Fruit fly (Drosophila melanogaster) whole organism, prepupa: Measurements from ENCODE around the gene mRpS23.

ENCODE experiments used
- Blimp-1 ChIP-seq: fragments of 200-800 bp; sonication (Bioruptor generic); optimal IDR thresholded peaks from 3 replicates; lab custom pipeline; 2017; ENCODE audit warnings: missing biosample characterization, missing genetic modification characterization, mild to moderate bottlenecking, moderate library complexity, missing genetic modification reagents
- CG10631 ChIP-seq: fragments of 200-800 bp; sonication (Bioruptor generic); optimal IDR thresholded peaks from 2 replicates; lab custom pipeline; 2016; ENCODE audit warnings: missing biosample characterization, missing genetic modification characterization
- CG10669 ChIP-seq: fragments of 200-800 bp; sonication (Bioruptor generic); optimal IDR thresholded peaks from 3 replicates; lab custom pipeline; 2018; ENCODE audit warnings: missing biosample characterization, mild to moderate bottlenecking, missing genetic modification characterization, moderate library complexity
- CG11762 ChIP-seq: fragments of 200-800 bp; sonication (Bioruptor generic); optimal IDR thresholded peaks from 3 replicates; lab custom pipeline; 2016; ENCODE audit warnings: missing biosample characterization, missing genetic modification characterization; ENCODE audit not compliant: insufficient read depth
- CG15336 ChIP-seq: fragments of 200-800 bp; sonication (Bioruptor generic); IDR thresholded peaks from 2 replicates; pipeline ENCODE4 v1.3.6; 2022; ENCODE audit warnings: missing biosample characterization, missing genetic modification characterization
- CG1621 ChIP-seq: fragments of 200-800 bp; sonication (Bioruptor generic); optimal IDR thresholded peaks from 3 replicates; lab custom pipeline; 2018; ENCODE audit warnings: missing biosample characterization, mild to moderate bottlenecking, missing genetic modification characterization
- CG3032 ChIP-seq: fragments of 200-800 bp; optimal IDR thresholded peaks from 2 replicates; lab custom pipeline; 2019; ENCODE audit warnings: missing biosample characterization, mild to moderate bottlenecking, missing genetic modification characterization, moderate library complexity
- CG31627 ChIP-seq: fragments of 200-800 bp; sonication (Bioruptor generic); optimal IDR thresholded peaks from 3 replicates; lab custom pipeline; 2016; ENCODE audit warnings: missing biosample characterization, missing genetic modification characterization
- CG32006 ChIP-seq: fragments of 200-800 bp; sonication (Bioruptor generic); optimal IDR thresholded peaks from 3 replicates; lab custom pipeline; 2017; ENCODE audit warnings: missing biosample characterization, mild to moderate bottlenecking, missing genetic modification characterization
- CG34406 ChIP-seq: fragments of 200-800 bp; sonication (Bioruptor generic); optimal IDR thresholded peaks from 3 replicates; lab custom pipeline; 2016; ENCODE audit warnings: missing biosample characterization, missing genetic modification characterization
- CG4318 ChIP-seq: fragments of 200-800 bp; sonication (Bioruptor generic); optimal IDR thresholded peaks from 3 replicates; lab custom pipeline; 2017; ENCODE audit warnings: missing biosample characterization, mild to moderate bottlenecking, missing genetic modification characterization
- CG6163 ChIP-seq: fragments of 200-800 bp; sonication (Bioruptor generic); IDR thresholded peaks from 3 replicates; pipeline ENCODE4 v1.3.6; 2022; ENCODE audit warnings: missing biosample characterization, missing genetic modification characterization
- CG7368 ChIP-seq: fragments of 200-800 bp; sonication (Bioruptor generic); optimal IDR thresholded peaks from 3 replicates; lab custom pipeline; 2016; ENCODE audit warnings: missing biosample characterization, missing genetic modification characterization
- CG8319 ChIP-seq: fragments of 200-800 bp; sonication (Bioruptor generic); optimal IDR thresholded peaks from 3 replicates; lab custom pipeline; 2016; ENCODE audit warnings: missing biosample characterization, missing genetic modification characterization
- CG8632 ChIP-seq: fragments of 200-800 bp; sonication (Bioruptor generic); optimal IDR thresholded peaks from 3 replicates; lab custom pipeline; 2016; ENCODE audit warnings: missing biosample characterization, missing genetic modification characterization
- Eip75B ChIP-seq: fragments of 200-800 bp; sonication (Bioruptor generic); optimal IDR thresholded peaks from 3 replicates; lab custom pipeline; 2016; ENCODE audit warnings: missing biosample characterization, missing genetic modification characterization
- Ets21C ChIP-seq: fragments of 200-800 bp; sonication (Bioruptor generic); optimal IDR thresholded peaks from 3 replicates; lab custom pipeline; 2016; ENCODE audit warnings: missing biosample characterization, missing genetic modification characterization
- Ets96B ChIP-seq: fragments of 200-800 bp; optimal IDR thresholded peaks from 2 replicates; lab custom pipeline; 2019; ENCODE audit warnings: missing biosample characterization, mild to moderate bottlenecking, missing genetic modification characterization, moderate library complexity
- Gug ChIP-seq: fragments of 200-800 bp; sonication (Bioruptor generic); IDR thresholded peaks from 2 replicates; pipeline ENCODE4 v1.3.6; 2022; ENCODE audit warnings: missing biosample characterization, missing genetic modification characterization
- Hr39 ChIP-seq: fragments of 200-800 bp; sonication (Bioruptor generic); optimal IDR thresholded peaks from 2 replicates; lab custom pipeline; 2016; ENCODE audit warnings: missing biosample characterization, missing genetic modification characterization
- Hr4 ChIP-seq: fragments of 200-800 bp; sonication (Bioruptor generic); optimal IDR thresholded peaks from 3 replicates; lab custom pipeline; 2016; ENCODE audit warnings: missing biosample characterization, missing genetic modification characterization
- Lpt ChIP-seq: fragments of 200-800 bp; sonication (Bioruptor generic); optimal IDR thresholded peaks from 3 replicates; lab custom pipeline; 2016; ENCODE audit warnings: missing biosample characterization, missing genetic modification characterization
- Met ChIP-seq: fragments of 200-800 bp; sonication (Bioruptor generic); optimal IDR thresholded peaks from 3 replicates; lab custom pipeline; 2016; ENCODE audit warnings: missing biosample characterization, missing genetic modification characterization
- OdsH ChIP-seq: fragments of 200-800 bp; sonication (Bioruptor generic); optimal IDR thresholded peaks from 3 replicates; lab custom pipeline; 2016; ENCODE audit warnings: missing biosample characterization, missing genetic modification characterization
- Smox ChIP-seq: fragments of 200-800 bp; sonication (Bioruptor generic); optimal IDR thresholded peaks from 3 replicates; lab custom pipeline; 2016; ENCODE audit warnings: missing biosample characterization, missing genetic modification characterization
- acj6 ChIP-seq: fragments of 200-800 bp; sonication (Bioruptor generic); optimal IDR thresholded peaks from 3 replicates; lab custom pipeline; 2016; ENCODE audit warnings: missing biosample characterization, missing genetic modification characterization
- cyc ChIP-seq: fragments of 200-800 bp; sonication (Bioruptor generic); optimal IDR thresholded peaks from 3 replicates; lab custom pipeline; 2016; ENCODE audit warnings: missing biosample characterization, missing genetic modification characterization
- dsx ChIP-seq: fragments of 200-800 bp; optimal IDR thresholded peaks from 3 replicates; lab custom pipeline; 2019; ENCODE audit warnings: missing biosample characterization, mild to moderate bottlenecking, missing genetic modification characterization, moderate library complexity; ENCODE audit not compliant: poor library complexity, severe bottlenecking
- eg ChIP-seq: fragments of 200-800 bp; sonication (Bioruptor generic); IDR thresholded peaks from 3 replicates; pipeline ENCODE4 v1.3.6; 2022; ENCODE audit warnings: missing biosample characterization, missing genetic modification characterization
- fd85E ChIP-seq: fragments of 200-800 bp; sonication (Bioruptor generic); optimal IDR thresholded peaks from 3 replicates; lab custom pipeline; 2016; ENCODE audit warnings: missing biosample characterization, missing genetic modification characterization
- pdm3 ChIP-seq: fragments of 200-800 bp; sonication (Bioruptor generic); optimal IDR thresholded peaks from 3 replicates; lab custom pipeline; 2016; ENCODE audit warnings: missing biosample characterization, missing genetic modification characterization
- salr ChIP-seq, 2 experiments: fragments of 200-800 bp; sonication (Bioruptor generic); optimal IDR thresholded peaks; 3 replicates each; lab custom pipeline; 2016 to 2018; ENCODE audit warnings: missing biosample characterization in 2 of 2, missing genetic modification characterization in 2 of 2, mild to moderate bottlenecking in 1 of 2
- spab ChIP-seq: fragments of 200-800 bp; sonication (Bioruptor generic); optimal IDR thresholded peaks from 2 replicates; lab custom pipeline; 2017; ENCODE audit warnings: missing biosample characterization, mild to moderate bottlenecking, missing genetic modification characterization, missing genetic modification reagents
- svp ChIP-seq: fragments of 200-800 bp; sonication (Bioruptor generic); peaks from one replicate; lab custom pipeline; 2016; ENCODE audit warnings: missing biosample characterization, missing genetic modification characterization
- topi ChIP-seq: fragments of 200-800 bp; sonication (Bioruptor generic); optimal IDR thresholded peaks from 3 replicates; lab custom pipeline; 2016; ENCODE audit warnings: missing biosample characterization, missing genetic modification characterization
- vri ChIP-seq: fragments of 200-800 bp; sonication (Bioruptor generic); optimal IDR thresholded peaks from 3 replicates; lab custom pipeline; 2016; ENCODE audit warnings: missing biosample characterization, mild to moderate bottlenecking, missing genetic modification characterization

mRpS23 gene

dm6 chr2L:13829540-13829939 is 5.3 kb downstream of the mRpS23 start, which contains the start of the genes Arpc1 and Orc5:
Arpc1 (minus strand) TSS chr2L:13829741.
Orc5 (plus strand) TSS chr2L:13829837.
- TF ChIP-seq CG4318 (GFP tag; lab: Kevin White, UChicago) (no peak), CG34406 (GFP tag; lab: Kevin White, UChicago) (no peak), spab (GFP tag; lab: Kevin White, UChicago) (no peak), CG3032 (tag; lab: Kevin White, UChicago) (no peak), OdsH (GFP tag; lab: Kevin White, UChicago) (no peak), eg (no peak), Hr39 (GFP tag; lab: Kevin White, UChicago) (no peak), CG10669 (GFP tag; lab: Kevin White, UChicago) (no peak), CG6163 (GFP tag; lab: Robert Waterston, UW) (no peak), CG10631 (GFP tag; lab: Kevin White, UChicago) (no peak), Gug (GFP tag; lab: Robert Waterston, UW) (no peak), Ets96B (tag; lab: Kevin White, UChicago) (no peak), Eip75B (GFP tag; lab: Kevin White, UChicago) (no peak), svp (GFP tag; lab: Kevin White, UChicago) (no peak), Lpt (no peak), cyc (no peak), salr (GFP tag; optimal IDR thresholded peaks at IDR 0.05; lab: Kevin White, UChicago) (no peak), fd85E (GFP tag; lab: Kevin White, UChicago) (no peak), CG8632 (GFP tag; lab: Kevin White, UChicago) (no peak), CG7368 (no peak)

- no peak for TF ChIP-seq topi
- peak; percentile 77 for TF ChIP-seq CG1621 (tag; lab: Kevin White, UChicago)
- TF ChIP-seq Blimp-1 (GFP tag; lab: Kevin White, UChicago): no peak
These were observed 7.3 kb downstream of the mRpS23 start, which contains the start of gene PolG1 for dm6 chr2L:13827557-13827956. PolG1 (minus strand) TSS chr2L:13827772.

dm6 chr2L:13820948-13821347 is 13.9 kb downstream of the mRpS23 start, which contains the start of gene b:
b (plus strand) TSS chr2L:13821248.
- TF ChIP-seq cyc (no peak), Lpt (no peak), vri (no peak), CG31627 (GFP tag; lab: Kevin White, UChicago) (no peak), svp (GFP tag; lab: Kevin White, UChicago) (no peak), salr (GFP tag; optimal IDR thresholded peaks at IDR 0.05; lab: Kevin White, UChicago) (no peak), CG8632 (GFP tag; lab: Kevin White, UChicago) (no peak), CG11762 (GFP tag; lab: Kevin White, UChicago) (no peak), CG15336 (GFP tag; lab: Robert Waterston, UW) (no peak), CG8319 (GFP tag; lab: Kevin White, UChicago) (no peak), CG32006 (GFP tag; lab: Kevin White, UChicago) (no peak), Ets21C (GFP tag; lab: Kevin White, UChicago) (no peak), pdm3 (GFP tag; lab: Kevin White, UChicago) (no peak), CG6163 (GFP tag; lab: Robert Waterston, UW) (no peak)

- TF ChIP-seq CG32006 (GFP tag; lab: Kevin White, UChicago): no peak
- TF ChIP-seq pdm3 (GFP tag; lab: Kevin White, UChicago): no peak
- no peak for TF ChIP-seq CG7368
These were observed 14.7 kb downstream of the mRpS23 start for dm6 chr2L:13820176-13820575.

- TF ChIP-seq Gug (GFP tag; lab: Robert Waterston, UW) (no peak), Eip75B (GFP tag; lab: Kevin White, UChicago) (no peak), acj6 (GFP tag; lab: Kevin White, UChicago) (no peak), Smox (GFP tag; lab: Kevin White, UChicago) (no peak), salr (GFP tag; optimal IDR thresholded peaks at IDR 0.05; lab: Kevin White, UChicago) (no peak), Met (no peak), spab (GFP tag; lab: Kevin White, UChicago) (no peak), Hr4 (no peak), dsx (no peak), CG10669 (GFP tag; lab: Kevin White, UChicago) (no peak), svp (GFP tag; lab: Kevin White, UChicago) (no peak)
These were observed 21.2 kb downstream of the mRpS23 start, which contains the start of gene Sos for dm6 chr2L:13813604-13814178. Sos (plus strand) TSS chr2L:13813816.
